Fruit fly (Drosophila melanogaster): ENCODE data around the gene CG15892.
A peak's percentile ranks its signal among the peaks of the same experiment; 100 is the strongest.

CG15892 gene

DNA sequence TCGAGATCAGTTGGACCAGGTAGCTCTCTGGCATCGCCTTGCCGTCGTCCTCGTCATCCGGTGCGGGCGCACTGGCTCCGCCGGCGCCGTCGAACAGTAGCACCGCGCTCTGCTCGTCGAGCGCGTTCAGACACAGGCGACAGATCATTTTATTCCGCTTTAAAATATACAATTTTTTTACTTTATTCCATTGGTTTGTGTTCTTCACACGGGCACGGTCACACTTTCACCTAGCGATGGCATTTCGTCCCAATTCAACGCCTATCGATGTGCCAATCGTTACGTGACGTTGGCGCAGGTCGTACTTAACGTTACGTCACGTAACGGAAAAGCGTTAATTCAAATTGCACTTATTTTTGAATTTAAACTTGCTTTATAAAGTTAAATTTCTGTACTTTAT, 6.9 kb upstream of the CG15892 start, which contains the start of gene CG12219:
CG12219 (minus strand) TSS at position 234 of the 400 bp plus-strand sequence.
- TF ChIP-seq CG15336 (GFP tag; IDR thresholded peaks at IDR 0.05) (no peak), eg (GFP tag; IDR thresholded peaks at IDR 0.05) (no peak), cyc (GFP tag; optimal IDR thresholded peaks at IDR 0.05) (no peak), esn (GFP tag; optimal IDR thresholded peaks at IDR 0.05) (no peak), achi (GFP tag; optimal IDR thresholded peaks at IDR 0.05) (no peak), CG3032 (tag; optimal IDR thresholded peaks at IDR 0.05) (no peak), Ets96B (tag; optimal IDR thresholded peaks at IDR 0.05) (no peak), CG4318 (GFP tag; optimal IDR thresholded peaks at IDR 0.05) (no peak), fd85E (GFP tag; optimal IDR thresholded peaks at IDR 0.05) (no peak), CG11294 (GFP tag; IDR thresholded peaks at IDR 0.05) (no peak), Eip78C (GFP tag) (no peak), Gug (GFP tag; IDR thresholded peaks at IDR 0.05) (no peak), CG32006 (GFP tag; optimal IDR thresholded peaks at IDR 0.05) (no peak), Sox102F (GFP tag; optimal IDR thresholded peaks at IDR 0.05) (no peak), dac (GFP tag; optimal IDR thresholded peaks at IDR 0.05) (no peak)

DNA sequence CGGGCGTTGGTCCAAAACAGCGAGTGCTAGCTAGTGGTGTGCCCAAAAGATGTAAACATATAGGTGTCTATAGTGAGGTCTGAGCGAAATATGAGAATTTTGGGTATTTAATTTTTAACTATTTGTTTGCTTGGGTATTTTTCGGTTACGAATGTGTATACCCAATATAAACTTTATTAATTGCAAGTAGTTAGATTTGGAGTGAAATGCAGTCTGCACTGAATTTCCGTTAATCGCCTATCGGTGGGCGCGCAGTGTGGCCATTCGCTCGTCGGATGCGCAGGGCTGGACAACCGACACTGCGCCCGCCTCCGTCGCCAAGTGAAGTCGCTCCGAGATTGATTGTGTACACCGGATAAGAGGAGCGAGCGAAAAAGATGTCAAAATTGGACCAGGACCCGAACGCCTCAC, 991 bp upstream of the CG15892 start, which contains the start of the genes CG15891 and CG3815:
CG15891 (minus strand) TSS at position 217 of the 411 bp plus-strand sequence.
CG3815 (plus strand) TSS at position 261 of the 411 bp plus-strand sequence.
- peak; percentile 66 for TF ChIP-seq CG1621 (tag; optimal IDR thresholded peaks at IDR 0.05)
- no peak for TF ChIP-seq CG11902 (GFP tag; optimal IDR thresholded peaks at IDR 0.05)
- peak; percentile 59 for TF ChIP-seq CG31627 (GFP tag; optimal IDR thresholded peaks at IDR 0.05)
- no peak for TF ChIP-seq CG6808 (GFP tag; optimal IDR thresholded peaks at IDR 0.05)
- peak; percentile 53 for TF ChIP-seq lz (GFP tag; optimal IDR thresholded peaks at IDR 0.05)
- TF ChIP-seq topi (GFP tag; optimal IDR thresholded peaks at IDR 0.05), result peak; percentile 55
- TF ChIP-seq CG10669 (GFP tag; optimal IDR thresholded peaks at IDR 0.05), result no peak
- TF ChIP-seq Ets96B (tag; optimal IDR thresholded peaks at IDR 0.05), result peak; percentile 35
- TF ChIP-seq CG11294 (GFP tag; IDR thresholded peaks at IDR 0.05), result peak; percentile 14; the same call in 1 of the 2 replicates
- TF ChIP-seq dac (GFP tag; optimal IDR thresholded peaks at IDR 0.05), result no peak
- TF ChIP-seq OdsH (GFP tag; optimal IDR thresholded peaks at IDR 0.05), result no peak
- no peak for TF ChIP-seq ss (GFP tag; optimal IDR thresholded peaks at IDR 0.05)
- TF ChIP-seq esn (GFP tag; optimal IDR thresholded peaks at IDR 0.05), result peak; percentile 60
- TF ChIP-seq CG6792 (GFP tag; optimal IDR thresholded peaks at IDR 0.05), result peak; percentile 17
- no peak for TF ChIP-seq fkh (GFP tag; optimal IDR thresholded peaks at IDR 0.05)
- no peak for TF ChIP-seq Hr38 (GFP tag; optimal IDR thresholded peaks at IDR 0.05)
- no peak for TF ChIP-seq Smox (GFP tag; optimal IDR thresholded peaks at IDR 0.05)
- TF ChIP-seq CG9139 (GFP tag; optimal IDR thresholded peaks at IDR 0.05), result no peak
- TF ChIP-seq cyc (GFP tag; optimal IDR thresholded peaks at IDR 0.05), result peak; percentile 50
- no peak for TF ChIP-seq CG8319 (GFP tag; optimal IDR thresholded peaks at IDR 0.05)
- 0 out of 3 replicates have a peak, but pooled peaks have one; percentile 52 for TF ChIP-seq CG6163 (GFP tag; IDR thresholded peaks at IDR 0.05)
- TF ChIP-seq acj6 (GFP tag; optimal IDR thresholded peaks at IDR 0.05), result no peak
- TF ChIP-seq CG3032 (tag; optimal IDR thresholded peaks at IDR 0.05), result peak; percentile 59
- TF ChIP-seq CG15336 (GFP tag; IDR thresholded peaks at IDR 0.05), result peak; percentile 27; the same call in 1 of the 2 replicates
- TF ChIP-seq Eip93F (GFP tag; optimal IDR thresholded peaks at IDR 0.05), result no peak
- peak; percentile 56 for TF ChIP-seq Hr39 (GFP tag; optimal IDR thresholded peaks at IDR 0.05)
- no peak for TF ChIP-seq CG4318 (GFP tag; optimal IDR thresholded peaks at IDR 0.05)
- TF ChIP-seq Hr4 (GFP tag; optimal IDR thresholded peaks at IDR 0.05), result no peak
- TF ChIP-seq eg (GFP tag; IDR thresholded peaks at IDR 0.05), result peak; percentile 58; the same call in 1 of the 3 replicates
- TF ChIP-seq Sox14 (GFP tag; optimal IDR thresholded peaks at IDR 0.05), result peak; percentile 70
- 0 out of 3 replicates have a peak, but pooled peaks have one; percentile 33 for TF ChIP-seq CG8119 (GFP tag; IDR thresholded peaks at IDR 0.05)
- no peak for TF ChIP-seq CG10631 (GFP tag; optimal IDR thresholded peaks at IDR 0.05)
- TF ChIP-seq vri (GFP tag; optimal IDR thresholded peaks at IDR 0.05), result no peak
- TF ChIP-seq CG34406 (GFP tag; optimal IDR thresholded peaks at IDR 0.05), result no peak
- no peak for TF ChIP-seq CG7368 (GFP tag; optimal IDR thresholded peaks at IDR 0.05)
- TF ChIP-seq Sox15 (GFP tag; optimal IDR thresholded peaks at IDR 0.05), result peak; percentile 39
- TF ChIP-seq Blimp-1 (GFP tag; optimal IDR thresholded peaks at IDR 0.05), result no peak
- TF ChIP-seq Met (GFP tag; optimal IDR thresholded peaks at IDR 0.05), result no peak
